Worm (Caenorhabditis elegans) whole organism, L4 larva: ENCODE results near the gene syd-2.

Experiments used
- Y105C5A.15 ChIP-seq: fragments of 200-800 bp; sonication (Bioruptor generic); IDR thresholded peaks from 2 replicates; pipeline ENCODE4 v1.3.6; 2022; ENCODE audit warnings: missing genetic modification characterization, missing compliant biosample characterization
- egl-27 ChIP-seq: sonication (generic microtip); optimal IDR thresholded peaks from 3 replicates; lab custom pipeline; 2017; ENCODE audit warnings: missing biosample characterization, missing genetic modification reagents, missing genetic modification characterization
- mdl-1 ChIP-seq, 2 experiments: fragments of 150-350 bp in 1 of 2; sonication (generic microtip) in 1 of 2; optimal IDR thresholded peaks; 2 replicates each; lab custom pipeline; 2014 to 2017; ENCODE audit warnings: missing biosample characterization in 2 of 2, missing genetic modification characterization in 2 of 2
- nhr-11 ChIP-seq: fragments of 150-350 bp; optimal IDR thresholded peaks from 2 replicates; lab custom pipeline; 2014; ENCODE audit warnings: missing biosample characterization, missing genetic modification characterization
- sdz-12 ChIP-seq: fragments of 200-800 bp; sonication (Bioruptor generic); optimal IDR thresholded peaks from 2 replicates; lab custom pipeline; 2018; ENCODE audit warnings: mild to moderate bottlenecking, missing genetic modification characterization, missing compliant biosample characterization
- snpc-1.2 ChIP-seq: fragments of 200-800 bp; sonication (Bioruptor generic); IDR thresholded peaks from 2 replicates; pipeline ENCODE4 v1.3.6; 2022; ENCODE audit warnings: missing genetic modification reagents, missing genetic modification characterization, missing compliant biosample characterization

- no peak for TF ChIP-seq nhr-11 (tag; lab: Kevin White, UChicago)
- TF ChIP-seq sdz-12 (GFP tag; lab: Kevin White, UChicago), result no peak
- TF ChIP-seq egl-27, result no peak
- TF ChIP-seq Y105C5A.15 (GFP tag; lab: Robert Waterston, UW), result no peak
- no peak for TF ChIP-seq mdl-1 (tag; optimal IDR thresholded peaks at IDR 0.05; lab: Kevin White, UChicago)
- no peak for TF ChIP-seq snpc-1.2 (GFP tag; lab: Robert Waterston, UW)
Measured at ce11 chrX:10507971-10508370, 47.1 kb downstream of the syd-2 start.
